Fruit fly (Drosophila melanogaster) whole organism, embryonic: ENCODE data around the gene Bfc.

Experiments used
- Bgb ChIP-seq: fragments of 200-800 bp; sonication (Bioruptor generic); IDR thresholded peaks from 2 replicates; pipeline ENCODE4 v1.3.6; 2022; ENCODE audit warnings: missing biosample characterization, missing genetic modification characterization; ENCODE audit not compliant: partially characterized antibody
- CG12104 ChIP-seq: fragments of 200-800 bp; sonication (Bioruptor generic); optimal IDR thresholded peaks from 3 replicates; lab custom pipeline; 2016; ENCODE audit warnings: missing biosample characterization, missing genetic modification characterization
- CG13287 ChIP-seq: fragments of 200-800 bp; sonication (Bioruptor generic); IDR thresholded peaks from 2 replicates; pipeline ENCODE4 v1.3.6; 2022; ENCODE audit warnings: missing biosample characterization, missing genetic modification characterization; ENCODE audit not compliant: partially characterized antibody
- CG13775 ChIP-seq: fragments of 200-800 bp; sonication (Bioruptor generic); optimal IDR thresholded peaks from 3 replicates; lab custom pipeline; 2017; ENCODE audit warnings: missing biosample characterization, mild to moderate bottlenecking, missing genetic modification characterization
- CG15073 ChIP-seq: fragments of 200-800 bp; sonication (Bioruptor generic); optimal IDR thresholded peaks from 2 replicates; lab custom pipeline; 2016; ENCODE audit warnings: missing biosample characterization, missing genetic modification characterization
- CG1603 ChIP-seq: fragments of 200-800 bp; sonication (Bioruptor generic); optimal IDR thresholded peaks from 2 replicates; lab custom pipeline; 2019; ENCODE audit warnings: missing biosample characterization, mild to moderate bottlenecking, missing genetic modification characterization, moderate library complexity
- CG16813 ChIP-seq: fragments of 200-800 bp; sonication (Bioruptor generic); IDR thresholded peaks from 3 replicates; pipeline ENCODE4 v1.3.6; 2022; ENCODE audit warnings: missing biosample characterization, missing genetic modification characterization; ENCODE audit not compliant: partially characterized antibody
- CG17568 ChIP-seq: fragments of 200-800 bp; sonication (Bioruptor generic); optimal IDR thresholded peaks from 2 replicates; lab custom pipeline; 2018; ENCODE audit warnings: missing biosample characterization, mild to moderate bottlenecking, missing genetic modification characterization, moderate library complexity
- CG18764 ChIP-seq: fragments of 200-800 bp; sonication (Bioruptor generic); optimal IDR thresholded peaks from 3 replicates; lab custom pipeline; 2016; ENCODE audit warnings: missing biosample characterization, missing genetic modification characterization
- CG2120 ChIP-seq: fragments of 200-800 bp; sonication (Bioruptor generic); optimal IDR thresholded peaks from 3 replicates; lab custom pipeline; 2016; ENCODE audit warnings: missing biosample characterization, missing genetic modification characterization
- CG2202 ChIP-seq: fragments of 200-800 bp; sonication (Bioruptor generic); optimal IDR thresholded peaks from 2 replicates; lab custom pipeline; 2018; ENCODE audit warnings: missing biosample characterization, mild to moderate bottlenecking, missing genetic modification characterization
- CG7271 ChIP-seq: fragments of 200-800 bp; sonication (Bioruptor generic); optimal IDR thresholded peaks from 2 replicates; lab custom pipeline; 2018; ENCODE audit warnings: missing biosample characterization, mild to moderate bottlenecking, missing genetic modification characterization, moderate library complexity
- CG8290 ChIP-seq, 3 experiments: fragments of 200-800 bp; sonication (Bioruptor generic); optimal IDR thresholded peaks; 2 replicates each; lab custom pipeline; 2016 to 2019; ENCODE audit warnings: missing biosample characterization in 3 of 3, missing genetic modification characterization in 3 of 3, mild to moderate bottlenecking in 2 of 3, moderate library complexity in 1 of 3
- CG8359 ChIP-seq: fragments of 200-800 bp; sonication (Bioruptor generic); optimal IDR thresholded peaks from 2 replicates; lab custom pipeline; 2017; ENCODE audit warnings: missing biosample characterization, mild to moderate bottlenecking, missing genetic modification characterization, borderline replicate concordance
- CG8478 ChIP-seq: fragments of >200 bp; optimal IDR thresholded peaks from 2 replicates; lab custom pipeline; 2018
- CG9932 ChIP-seq: fragments of 200-800 bp; sonication (Bioruptor generic); IDR thresholded peaks from 2 replicates; pipeline ENCODE4 v1.3.6; 2022; ENCODE audit warnings: missing biosample characterization, missing genetic modification characterization
- D19A ChIP-seq: fragments of 200-800 bp; optimal IDR thresholded peaks from 3 replicates; lab custom pipeline; 2019; ENCODE audit warnings: missing biosample characterization, mild to moderate bottlenecking, missing genetic modification characterization, moderate library complexity
- HHEX ChIP-seq: fragments of 200-800 bp; sonication (Bioruptor generic); optimal IDR thresholded peaks from 3 replicates; lab custom pipeline; 2017; ENCODE audit warnings: missing biosample characterization, mild to moderate bottlenecking, missing genetic modification characterization, missing genetic modification reagents
- Lpt ChIP-seq: fragments of >200 bp; optimal IDR thresholded peaks from 2 replicates; lab custom pipeline; 2018; ENCODE audit warnings: missing biosample characterization, missing genetic modification characterization
- Max ChIP-seq: fragments of 200-800 bp; sonication (Bioruptor generic); optimal IDR thresholded peaks from 2 replicates; lab custom pipeline; 2016; ENCODE audit warnings: missing biosample characterization, mild to moderate bottlenecking, missing genetic modification characterization
- Med ChIP-seq: fragments of 200-800 bp; sonication (Bioruptor generic); peaks from one replicate; lab custom pipeline; 2016; ENCODE audit warnings: missing biosample characterization, missing genetic modification characterization, mild to moderate bottlenecking, inconsistent platforms, moderate library complexity
- Ptx1 ChIP-seq: fragments of 200-800 bp; sonication (Bioruptor generic); IDR thresholded peaks from 2 replicates; pipeline ENCODE4 v1.3.6; 2022; ENCODE audit warnings: missing biosample characterization, missing genetic modification characterization
- Side ChIP-seq: fragments of 200-800 bp; sonication (Bioruptor generic); optimal IDR thresholded peaks from 2 replicates; lab custom pipeline; 2016; ENCODE audit warnings: missing biosample characterization, missing genetic modification characterization
- Taf1 ChIP-seq: fragments of 200-800 bp; sonication (Bioruptor generic); IDR thresholded peaks from 2 replicates; pipeline ENCODE4 v1.3.6; 2022; ENCODE audit warnings: missing biosample characterization, missing genetic modification characterization
- abd-A ChIP-seq: fragments of 200-800 bp; sonication (Bioruptor generic); optimal IDR thresholded peaks from 3 replicates; lab custom pipeline; 2019; ENCODE audit warnings: missing biosample characterization, mild to moderate bottlenecking, missing genetic modification characterization, moderate library complexity
- ase ChIP-seq: fragments of 200-800 bp; sonication (Bioruptor generic); IDR thresholded peaks from 3 replicates; pipeline ENCODE4 v1.3.6; 2022; ENCODE audit warnings: missing biosample characterization, missing genetic modification characterization
- bab2 ChIP-seq: fragments of 200-800 bp; sonication (Bioruptor generic); optimal IDR thresholded peaks from 2 replicates; lab custom pipeline; 2016; ENCODE audit warnings: missing biosample characterization, missing genetic modification characterization
- chm ChIP-seq: fragments of 200-800 bp; sonication (Bioruptor generic); IDR thresholded peaks from 2 replicates; pipeline ENCODE4 v1.3.6; 2022; ENCODE audit warnings: missing biosample characterization, missing genetic modification characterization
- corto ChIP-seq: fragments of 200-800 bp; sonication (Bioruptor generic); optimal IDR thresholded peaks from 2 replicates; lab custom pipeline; 2016; ENCODE audit warnings: missing biosample characterization, mild to moderate bottlenecking, missing genetic modification characterization, moderate library complexity
- crp ChIP-seq, 2 experiments: fragments of 200-800 bp; sonication (Bioruptor generic); optimal IDR thresholded peaks; 2 replicates in 1 of 2; 3 replicates in 1 of 2; lab custom pipeline; 2017; ENCODE audit warnings: missing biosample characterization in 2 of 2, missing genetic modification characterization in 2 of 2, mild to moderate bottlenecking in 1 of 2, moderate library complexity in 1 of 2
- dan ChIP-seq: fragments of 200-800 bp; sonication (Bioruptor generic); IDR thresholded peaks from 2 replicates; pipeline ENCODE4 v1.3.6; 2022; ENCODE audit warnings: missing biosample characterization, missing genetic modification characterization
- exex ChIP-seq: fragments of 200-800 bp; sonication (Bioruptor generic); optimal IDR thresholded peaks from 4 replicates; lab custom pipeline; 2018; ENCODE audit warnings: missing biosample characterization, mild to moderate bottlenecking, missing genetic modification characterization, moderate library complexity
- fd102C ChIP-seq: fragments of 200-800 bp; sonication (Bioruptor generic); optimal IDR thresholded peaks from 2 replicates; lab custom pipeline; 2018; ENCODE audit warnings: missing biosample characterization, mild to moderate bottlenecking, missing genetic modification characterization, moderate library complexity
- gt ChIP-seq: fragments of 200-800 bp; sonication (Bioruptor generic); IDR thresholded peaks from 2 replicates; pipeline ENCODE4 v1.3.6; 2022; ENCODE audit warnings: missing biosample characterization, missing genetic modification characterization
- jigr1 ChIP-seq: fragments of 200-800 bp; sonication (Bioruptor generic); IDR thresholded peaks from 3 replicates; pipeline ENCODE4 v1.3.6; 2022; ENCODE audit warnings: missing biosample characterization, missing genetic modification characterization
- lab ChIP-seq: fragments of 200-800 bp; sonication (Bioruptor generic); optimal IDR thresholded peaks from 3 replicates; lab custom pipeline; 2017; ENCODE audit warnings: missing biosample characterization, missing genetic modification characterization, mild to moderate bottlenecking, moderate library complexity, missing genetic modification reagents
- lilli ChIP-seq: fragments of 200-800 bp; sonication (Bioruptor generic); optimal IDR thresholded peaks from 3 replicates; lab custom pipeline; 2016; ENCODE audit warnings: missing biosample characterization, missing genetic modification characterization
- lov ChIP-seq, 2 experiments: fragments of 200-800 bp in 1 of 2; fragments of >200 bp in 1 of 2; sonication (Bioruptor generic) in 1 of 2; IDR thresholded peaks in 1 of 2; optimal IDR thresholded peaks in 1 of 2; 2 replicates in 1 of 2; 3 replicates in 1 of 2; pipeline versions ENCODE4 v1.3.6 to Lab custom; 2017 to 2022; ENCODE audit warnings: missing biosample characterization in 1 of 2, missing genetic modification characterization in 1 of 2
- nom ChIP-seq: fragments of 200-800 bp; sonication (Bioruptor generic); optimal IDR thresholded peaks from 2 replicates; lab custom pipeline; 2017; ENCODE audit warnings: missing biosample characterization, missing genetic modification characterization, mild to moderate bottlenecking, moderate library complexity, missing genetic modification reagents
- peb ChIP-seq: fragments of 200-800 bp; sonication (Bioruptor generic); IDR thresholded peaks from 2 replicates; pipeline ENCODE4 v1.3.6; 2022; ENCODE audit warnings: missing biosample characterization, missing genetic modification characterization
- prd ChIP-seq, 3 experiments: fragments of >200 bp in 2 of 3; fragments of 200-800 bp in 1 of 3; sonication (Bioruptor generic) in 1 of 3; optimal IDR thresholded peaks in 2 of 3; IDR thresholded peaks in 1 of 3; 2 replicates in 2 of 3; 3 replicates in 1 of 3; pipeline versions ENCODE4 v1.3.6 to Lab custom; 2017 to 2022; ENCODE audit warnings: missing biosample characterization in 1 of 3, missing genetic modification characterization in 1 of 3
- psq ChIP-seq: fragments of 200-800 bp; sonication (Bioruptor generic); optimal IDR thresholded peaks from 2 replicates; lab custom pipeline; 2017; ENCODE audit warnings: missing biosample characterization, missing genetic modification characterization
- row ChIP-seq: fragments of 200-800 bp; sonication (Bioruptor generic); IDR thresholded peaks from 3 replicates; pipeline ENCODE4 v1.3.6; 2022; ENCODE audit warnings: missing biosample characterization, missing genetic modification characterization
- sc ChIP-seq, 3 experiments: fragments of >200 bp in 2 of 3; fragments of 200-800 bp in 1 of 3; sonication (Bioruptor generic) in 1 of 3; optimal IDR thresholded peaks; 2 replicates in 2 of 3; 3 replicates in 1 of 3; lab custom pipeline; 2017; ENCODE audit warnings: mild to moderate bottlenecking in 1 of 3, missing biosample characterization in 1 of 3, missing genetic modification characterization in 1 of 3, missing genetic modification reagents in 1 of 3
- tgo ChIP-seq: fragments of 200-800 bp; sonication (Bioruptor generic); IDR thresholded peaks from 3 replicates; pipeline ENCODE4 v1.3.6; 2022; ENCODE audit warnings: missing biosample characterization, missing genetic modification characterization
- tin ChIP-seq: fragments of 200-800 bp; sonication (Bioruptor generic); optimal IDR thresholded peaks from 3 replicates; lab custom pipeline; 2016; ENCODE audit warnings: missing biosample characterization, missing genetic modification characterization
- wor ChIP-seq: fragments of 200-800 bp; sonication (Bioruptor generic); IDR thresholded peaks from 2 replicates; pipeline ENCODE4 v1.3.6; 2022; ENCODE audit warnings: missing biosample characterization, missing genetic modification characterization
- zf30C ChIP-seq: fragments of 200-800 bp; sonication (Bioruptor generic); optimal IDR thresholded peaks from 3 replicates; lab custom pipeline; 2018; ENCODE audit warnings: missing biosample characterization, mild to moderate bottlenecking, missing genetic modification characterization

The Bfc gene

dm6 chr3L:1280890-1281622 lies 30.6 kb downstream of the Bfc start (continued):
- TF ChIP-seq zf30C (GFP tag; lab: Kevin White, UChicago) (no peak), HHEX (GFP tag; lab: Kevin White, UChicago) (no peak), Ptx1 (GFP tag; lab: Robert Waterston, UW) (0 out of 2 replicates have a peak, but pooled peaks have one; percentile 12), gt (no peak), CG15073 (GFP tag; lab: Kevin White, UChicago) (no peak), jigr1 (no peak), lab (GFP tag; lab: Kevin White, UChicago) (no peak), psq (no peak), CG8478 (no peak), CG8290 (GFP tag; optimal IDR thresholded peaks at IDR 0.05; lab: Kevin White, UChicago) (no peak), CG8290 (tag; optimal IDR thresholded peaks at IDR 0.05; lab: Kevin White, UChicago) (peak in 1 of 2 experiments; percentile 12), Max (GFP tag; lab: Kevin White, UChicago) (no peak), lilli (no peak), tgo (GFP tag; lab: Robert Waterston, UW) (no peak), CG8359 (GFP tag; lab: Kevin White, UChicago) (no peak), CG1603 (tag; lab: Kevin White, UChicago) (no peak), crp (GFP tag; optimal IDR thresholded peaks at IDR 0.05; lab: Kevin White, UChicago) (no peak), CG2120 (GFP tag; lab: Kevin White, UChicago) (peak; percentile 13), peb (GFP tag; lab: Robert Waterston, UW) (no peak), row (GFP tag; lab: Robert Waterston, UW) (peak; percentile 20; the same call in 1 of the 3 replicates), corto (GFP tag; lab: Kevin White, UChicago) (no peak), lov (optimal IDR thresholded peaks at IDR 0.05; lab: Kevin White, UChicago) (no peak), lov (GFP tag; IDR thresholded peaks at IDR 0.05; lab: Robert Waterston, UW) (no peak), prd (optimal IDR thresholded peaks at IDR 0.05; lab: Kevin White, UChicago) (no peak), prd (GFP tag; IDR thresholded peaks at IDR 0.05; lab: Robert Waterston, UW) (no peak), D19A (no peak), CG13775 (GFP tag; lab: Kevin White, UChicago) (no peak), Side (GFP tag; lab: Kevin White, UChicago) (no peak), Med (peak; percentile 71), fd102C (no peak), exex (tag; lab: Kevin White, UChicago) (no peak), abd-A (peak; percentile 74), CG16813 (no peak), Bgb (GFP tag; lab: Robert Waterston, UW) (no peak), CG7271 (no peak), CG12104 (GFP tag; lab: Kevin White, UChicago) (no peak), Lpt (GFP tag; lab: Kevin White, UChicago) (no peak), nom (GFP tag; lab: Kevin White, UChicago) (no peak), bab2 (no peak), CG9932 (0 out of 2 replicates have a peak, but pooled peaks have one; percentile 17), wor (GFP tag; lab: Robert Waterston, UW) (no peak), CG18764 (GFP tag; lab: Kevin White, UChicago) (no peak), chm (GFP tag; lab: Robert Waterston, UW) (no peak), CG17568 (no peak), sc (optimal IDR thresholded peaks at IDR 0.05; lab: Kevin White, UChicago) (no peak), sc (GFP tag; optimal IDR thresholded peaks at IDR 0.05; lab: Kevin White, UChicago) (no peak), ase (GFP tag; lab: Robert Waterston, UW) (no peak), dan (GFP tag; lab: Robert Waterston, UW) (no peak), CG13287 (no peak), CG2202 (tag; lab: Kevin White, UChicago) (no peak), Taf1 (GFP tag; lab: Robert Waterston, UW) (no peak), tin (GFP tag; lab: Kevin White, UChicago) (no peak)
